Worm (Caenorhabditis elegans) whole organism, L4 larva: ENCODE data around the gene unc-78.
A peak's percentile ranks its signal among the peaks of the same experiment; 100 is the strongest.

ENCODE experiments used
- D1046.2 ChIP-seq: fragments of 200-800 bp; sonication (Bioruptor generic); IDR thresholded peaks from 2 replicates; pipeline ENCODE4 v1.3.6; 2022; ENCODE audit warnings: missing genetic modification characterization, missing compliant biosample characterization
- F10B5.3 ChIP-seq: sonication (generic microtip); optimal IDR thresholded peaks from 2 replicates; lab custom pipeline; 2016; ENCODE audit warnings: mild to moderate bottlenecking, missing genetic modification characterization, missing compliant biosample characterization
- F26F4.8 ChIP-seq: fragments of 200-800 bp; sonication (Bioruptor generic); conservative IDR thresholded peaks from 2 replicates; pipeline ENCODE4 v1.3.6; 2022; ENCODE audit warnings: missing genetic modification characterization, missing compliant biosample characterization
- F44E2.7 ChIP-seq: fragments of 200-800 bp; sonication (Bioruptor generic); IDR thresholded peaks from 2 replicates; pipeline ENCODE4 v2.1.2; 2022; ENCODE audit warnings: missing genetic modification characterization, missing compliant biosample characterization
- T20F7.1 ChIP-seq: fragments of 200-800 bp; sonication (Bioruptor generic); optimal IDR thresholded peaks from 2 replicates; lab custom pipeline; 2018; ENCODE audit warnings: mild to moderate bottlenecking, missing genetic modification characterization, missing compliant biosample characterization
- Y75B8A.6 ChIP-seq: fragments of 200-800 bp; sonication (Bioruptor generic); IDR thresholded peaks from 2 replicates; pipeline ENCODE4 v1.3.6; 2022; ENCODE audit warnings: missing genetic modification reagents, missing genetic modification characterization, missing compliant biosample characterization
- ZK337.2 ChIP-seq: fragments of 200-800 bp; sonication (Bioruptor generic); IDR thresholded peaks from 2 replicates; pipeline ENCODE4 v1.3.6; 2022; ENCODE audit warnings: missing genetic modification reagents, missing genetic modification characterization, missing compliant biosample characterization
- ceh-20 ChIP-seq: fragments of 200-800 bp; sonication (Bioruptor generic); IDR thresholded peaks from 2 replicates; pipeline ENCODE4 v1.3.6; 2022; ENCODE audit warnings: missing genetic modification reagents, missing genetic modification characterization, missing compliant biosample characterization
- ceh-82 ChIP-seq: sonication (generic microtip); optimal IDR thresholded peaks from 2 replicates; lab custom pipeline; 2017; ENCODE audit warnings: missing biosample characterization, missing genetic modification characterization
- ces-1 ChIP-seq: fragments of 150-350 bp; sonication (generic microtip); optimal IDR thresholded peaks from 4 replicates; lab custom pipeline; 2014; ENCODE audit warnings: missing biosample characterization, missing genetic modification reagents, missing genetic modification characterization
- daf-12 ChIP-seq: fragments of 150-350 bp; optimal IDR thresholded peaks from 2 replicates; lab custom pipeline; 2014; ENCODE audit warnings: missing biosample characterization, missing genetic modification reagents, missing genetic modification characterization
- dmd-6 ChIP-seq: fragments of 200-800 bp; sonication (Bioruptor generic); IDR thresholded peaks from 2 replicates; pipeline ENCODE4 v1.3.6; 2022; ENCODE audit warnings: missing genetic modification reagents, missing genetic modification characterization, missing compliant biosample characterization
- dmd-8 ChIP-seq: fragments of 200-800 bp; sonication (Bioruptor generic); IDR thresholded peaks from 2 replicates; pipeline ENCODE4 v1.3.6; 2022; ENCODE audit warnings: missing genetic modification characterization, missing compliant biosample characterization
- egl-27 ChIP-seq: sonication (generic microtip); optimal IDR thresholded peaks from 3 replicates; lab custom pipeline; 2017; ENCODE audit warnings: missing biosample characterization, missing genetic modification reagents, missing genetic modification characterization
- hif-1 ChIP-seq, 2 experiments: sonication (generic microtip); optimal IDR thresholded peaks; 2 replicates each; lab custom pipeline; 2016 to 2017; ENCODE audit warnings: missing compliant biosample characterization in 2 of 2, missing genetic modification characterization in 2 of 2, missing genetic modification reagents in 2 of 2, missing genotype in 2 of 2, mild to moderate bottlenecking in 1 of 2
- hlh-30 ChIP-seq: sonication (generic microtip); optimal IDR thresholded peaks from 2 replicates; lab custom pipeline; 2017; ENCODE audit warnings: antibody characterized with exemption, mild to moderate bottlenecking, missing genetic modification characterization, missing compliant biosample characterization; ENCODE audit not compliant: insufficient read depth
- lin-29 ChIP-seq: fragments of 200-800 bp; sonication (Bioruptor generic); IDR thresholded peaks from 2 replicates; pipeline ENCODE4 v1.3.6; 2022; ENCODE audit warnings: missing genetic modification reagents, missing genetic modification characterization, missing compliant biosample characterization
- madf-9 ChIP-seq: fragments of 200-800 bp; sonication (Bioruptor generic); conservative IDR thresholded peaks from 2 replicates; pipeline ENCODE4 v1.3.6; 2022; ENCODE audit warnings: missing genetic modification reagents, missing genetic modification characterization, missing compliant biosample characterization
- mdl-1 ChIP-seq, 2 experiments: fragments of 150-350 bp in 1 of 2; sonication (generic microtip) in 1 of 2; optimal IDR thresholded peaks; 2 replicates each; lab custom pipeline; 2014 to 2017; ENCODE audit warnings: missing biosample characterization in 2 of 2, missing genetic modification characterization in 2 of 2
- mdt-29 ChIP-seq: fragments of 200-800 bp; sonication (Bioruptor generic); IDR thresholded peaks from 2 replicates; pipeline ENCODE4 v1.3.6; 2022; ENCODE audit warnings: missing genetic modification reagents, missing genetic modification characterization, missing compliant biosample characterization
- mes-2 ChIP-seq: sonication (generic microtip); optimal IDR thresholded peaks from 2 replicates; lab custom pipeline; 2016; ENCODE audit warnings: missing genotype, mild to moderate bottlenecking, missing genetic modification characterization, missing compliant biosample characterization; ENCODE audit not compliant: poor library complexity, severe bottlenecking
- mxl-2 ChIP-seq: fragments of 200-800 bp; sonication (Bioruptor generic); conservative IDR thresholded peaks from 2 replicates; pipeline ENCODE4 v1.3.6; 2022; ENCODE audit warnings: missing genetic modification reagents, missing genetic modification characterization, missing compliant biosample characterization
- mxl-3 ChIP-seq: fragments of 200-800 bp; sonication (Bioruptor generic); optimal IDR thresholded peaks from 2 replicates; lab custom pipeline; 2018; ENCODE audit warnings: mild to moderate bottlenecking, missing genetic modification characterization, missing compliant biosample characterization
- nhr-10 ChIP-seq: fragments of 150-350 bp; optimal IDR thresholded peaks from 2 replicates; lab custom pipeline; 2014; ENCODE audit warnings: missing biosample characterization, missing genetic modification characterization
- nhr-25 ChIP-seq: sonication (generic microtip); optimal IDR thresholded peaks from 2 replicates; lab custom pipeline; 2017; ENCODE audit warnings: missing genetic modification characterization, mild to moderate bottlenecking, missing compliant biosample characterization, antibody characterized with exemption, moderate library complexity, borderline replicate concordance; ENCODE audit not compliant: insufficient read depth
- nhr-28 ChIP-seq: fragments of 150-350 bp; optimal IDR thresholded peaks from 2 replicates; lab custom pipeline; 2014; ENCODE audit warnings: missing biosample characterization, missing genetic modification characterization
- nhr-6 ChIP-seq: fragments of 150-350 bp; optimal IDR thresholded peaks from 2 replicates; lab custom pipeline; 2014; ENCODE audit warnings: missing biosample characterization, missing genetic modification characterization
- nhr-76 ChIP-seq: fragments of 150-350 bp; optimal IDR thresholded peaks from 2 replicates; lab custom pipeline; 2014; ENCODE audit warnings: missing biosample characterization, missing genetic modification characterization
- pqm-1 ChIP-seq: sonication (generic microtip); optimal IDR thresholded peaks from 2 replicates; lab custom pipeline; 2017; ENCODE audit warnings: missing biosample characterization, missing genetic modification characterization
- sdz-12 ChIP-seq: fragments of 200-800 bp; sonication (Bioruptor generic); optimal IDR thresholded peaks from 2 replicates; lab custom pipeline; 2018; ENCODE audit warnings: mild to moderate bottlenecking, missing genetic modification characterization, missing compliant biosample characterization
- set-16 ChIP-seq: fragments of 200-800 bp; sonication (Bioruptor generic); IDR thresholded peaks from 2 replicates; pipeline ENCODE4 v1.3.6; 2022; ENCODE audit warnings: missing genetic modification reagents, missing genetic modification characterization, missing compliant biosample characterization
- snpc-1.2 ChIP-seq: fragments of 200-800 bp; sonication (Bioruptor generic); IDR thresholded peaks from 2 replicates; pipeline ENCODE4 v1.3.6; 2022; ENCODE audit warnings: missing genetic modification reagents, missing genetic modification characterization, missing compliant biosample characterization
- unc-39 ChIP-seq: sonication (generic microtip); optimal IDR thresholded peaks from 2 replicates; lab custom pipeline; 2017; ENCODE audit warnings: missing biosample characterization, missing genetic modification characterization
- zag-1 ChIP-seq: fragments of 150-350 bp; optimal IDR thresholded peaks from 2 replicates; lab custom pipeline; 2014; ENCODE audit warnings: missing biosample characterization, missing genetic modification characterization
- zfp-3 ChIP-seq: fragments of 200-800 bp; sonication (Bioruptor generic); conservative IDR thresholded peaks from 2 replicates; pipeline ENCODE4 v1.3.6; 2022; ENCODE audit warnings: missing genetic modification reagents, missing genetic modification characterization, missing compliant biosample characterization
- ztf-11 ChIP-seq: fragments of 150-350 bp; optimal IDR thresholded peaks from 2 replicates; lab custom pipeline; 2014; ENCODE audit warnings: missing biosample characterization, missing genetic modification characterization

Gene unc-78

DNA sequence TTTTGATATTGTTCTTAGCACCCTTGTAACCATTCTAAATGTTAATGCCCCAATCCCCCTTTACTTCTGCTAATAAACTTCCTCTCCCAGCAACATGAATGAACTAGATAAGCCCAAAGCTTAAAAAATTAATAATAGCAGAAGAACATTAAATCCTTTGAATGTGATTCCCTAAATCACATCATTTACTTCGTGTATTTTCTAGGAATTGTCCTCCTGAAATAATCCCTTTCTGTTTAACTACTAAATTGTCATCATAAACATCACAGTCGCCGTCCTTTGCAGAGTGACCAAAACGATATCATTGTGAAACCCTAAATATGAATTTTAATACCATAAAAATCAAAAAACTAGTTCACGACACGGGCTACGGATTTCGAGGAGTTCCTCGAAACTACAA is 4.6 kb upstream of the unc-78 start:
- TF ChIP-seq ceh-20 (no peak), mxl-2 (GFP tag; lab: Robert Waterston, UW) (no peak), madf-9 (no peak), sdz-12 (GFP tag; lab: Kevin White, UChicago) (no peak), hif-1 (tag; optimal IDR thresholded peaks at IDR 0.05; lab: Kevin White, UChicago) (no peak), dmd-6 (GFP tag; lab: Robert Waterston, UW) (no peak)
- TF ChIP-seq, all 104 proteins: peak for 0

DNA sequence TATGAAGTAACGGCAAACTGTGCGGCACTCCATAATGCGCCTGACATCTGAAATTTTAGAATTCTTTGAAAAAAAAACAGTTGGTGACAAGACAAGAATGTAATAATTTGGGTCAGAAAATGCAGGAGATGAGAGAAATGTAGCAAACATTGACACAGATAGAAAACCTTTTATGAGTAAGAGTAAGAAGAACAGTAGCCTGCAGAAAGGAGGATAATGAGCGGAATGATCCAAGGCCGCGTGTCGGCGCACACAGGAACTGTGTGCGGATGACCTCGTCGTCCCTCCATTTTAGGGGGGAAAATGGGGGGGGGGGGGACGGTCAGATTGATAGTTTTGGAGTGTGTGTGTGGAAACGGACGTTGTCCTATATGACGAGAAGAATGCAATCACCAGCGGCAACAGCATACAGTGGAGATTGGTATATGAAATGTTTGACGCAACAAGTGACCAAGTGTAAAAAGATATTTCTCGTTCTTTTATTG is 3.3 kb upstream of the unc-78 start, which contains the start of gene dhs-27:
Gene dhs-27, minus strand, starts transcription at position 51 of the 485 bp plus-strand sequence.
- TF ChIP-seq mdt-29 (no peak), ztf-11 (tag; lab: Kevin White, UChicago) (no peak), mes-2 (no peak), ces-1 (no peak), lin-29 (no peak), snpc-1.2 (GFP tag; lab: Robert Waterston, UW) (no peak), zfp-3 (GFP tag; lab: Robert Waterston, UW) (no peak), dmd-6 (GFP tag; lab: Robert Waterston, UW) (no peak), mdl-1 (tag; optimal IDR thresholded peaks at IDR 0.05; lab: Kevin White, UChicago) (peak in 1 of 2 experiments; percentile 34), nhr-28 (peak; percentile 77), F44E2.7 (GFP tag; lab: Robert Waterston, UW) (no peak), daf-12 (tag; lab: Kevin White, UChicago) (no peak), hlh-30 (no peak), F26F4.8 (GFP tag; lab: Robert Waterston, UW) (no peak), mxl-2 (GFP tag; lab: Robert Waterston, UW) (no peak), mxl-3 (GFP tag; lab: Kevin White, UChicago) (peak; percentile 25), egl-27 (tag; lab: Kevin White, UChicago) (no peak), nhr-25 (tag; lab: Kevin White, UChicago) (peak; percentile 35), ceh-82 (tag; lab: Kevin White, UChicago) (no peak), dmd-8 (GFP tag; lab: Robert Waterston, UW) (no peak), unc-39 (tag; lab: Kevin White, UChicago) (no peak)

DNA sequence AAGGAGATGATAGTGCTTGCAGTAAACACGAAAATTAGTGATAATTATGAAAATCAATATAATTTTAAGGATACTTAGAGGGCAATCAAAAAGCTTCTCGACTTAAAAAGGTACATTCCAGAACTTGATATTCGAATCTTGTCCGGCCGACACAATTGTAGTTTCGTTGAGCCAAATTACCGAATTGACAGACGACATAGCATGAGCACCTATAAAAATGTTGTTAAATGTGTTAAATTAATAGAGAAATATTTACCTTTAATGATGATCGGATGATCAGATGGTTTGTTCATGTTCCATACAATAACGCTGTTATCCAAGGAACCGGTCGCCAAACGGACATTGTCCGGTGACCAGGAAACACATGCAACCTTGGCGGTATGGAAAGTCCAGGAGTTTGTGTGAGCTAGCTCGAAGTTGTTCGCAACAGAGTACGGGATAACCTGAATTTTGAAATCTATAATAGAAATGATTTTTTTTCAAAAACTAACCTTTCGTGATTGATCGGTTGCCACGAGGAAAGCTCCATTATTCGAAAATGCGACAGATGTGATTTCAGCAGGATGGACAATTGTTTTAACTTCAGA is 2.6 kb downstream of the unc-78 start:
- peak; percentile 33; the same call in 1 of the 2 replicates for TF ChIP-seq dmd-6 (GFP tag; lab: Robert Waterston, UW)
- no peak for TF ChIP-seq hlh-30
- TF ChIP-seq nhr-28: no peak
- TF ChIP-seq hif-1 (tag; optimal IDR thresholded peaks at IDR 0.05; lab: Kevin White, UChicago): no peak
- TF ChIP-seq D1046.2 (GFP tag; lab: Robert Waterston, UW): 0 out of 2 replicates have a peak, but pooled peaks have one; percentile 47
- TF ChIP-seq nhr-76 (tag; lab: Kevin White, UChicago): no peak
- TF ChIP-seq T20F7.1 (GFP tag; lab: Kevin White, UChicago): peak; percentile 26
- TF ChIP-seq zag-1: no peak
- no peak for TF ChIP-seq nhr-25 (tag; lab: Kevin White, UChicago)
- TF ChIP-seq egl-27 (tag; lab: Kevin White, UChicago): no peak
- peak; percentile 43; the same call in 1 of the 2 replicates for TF ChIP-seq Y75B8A.6 (GFP tag; lab: Robert Waterston, UW)
- TF ChIP-seq nhr-6: no peak
- no peak for TF ChIP-seq ZK337.2
- TF ChIP-seq pqm-1 (tag; lab: Kevin White, UChicago): no peak
- no peak for TF ChIP-seq mxl-2 (GFP tag; lab: Robert Waterston, UW)
- TF ChIP-seq F10B5.3 (tag; lab: Kevin White, UChicago): no peak
- TF ChIP-seq unc-39 (tag; lab: Kevin White, UChicago): no peak
- no peak for TF ChIP-seq nhr-10 (tag; lab: Kevin White, UChicago)
- no peak for TF ChIP-seq set-16 (GFP tag; lab: Robert Waterston, UW)
